Worm (Caenorhabditis elegans) whole organism, L3 larva: ENCODE results near the gene ZK632.14.

ENCODE experiments used
- R02D3.7 ChIP-seq: fragments of 150-350 bp; optimal IDR thresholded peaks from 2 replicates; lab custom pipeline; 2014; ENCODE audit warnings: missing biosample characterization, missing genetic modification characterization
- aly-2 ChIP-seq: fragments of 150-350 bp; optimal IDR thresholded peaks from 2 replicates; lab custom pipeline; 2014; ENCODE audit warnings: missing biosample characterization, missing genetic modification characterization
- ama-1 ChIP-seq: fragments of 150-350 bp; optimal IDR thresholded peaks from 2 replicates; lab custom pipeline; 2018
- ceh-16 ChIP-seq: sonication (generic microtip); optimal IDR thresholded peaks from 2 replicates; lab custom pipeline; 2017; ENCODE audit warnings: missing biosample characterization, missing genetic modification characterization
- ceh-28 ChIP-seq: fragments of 150-350 bp; optimal IDR thresholded peaks from 2 replicates; lab custom pipeline; 2014; ENCODE audit warnings: missing biosample characterization, missing genetic modification reagents, missing genetic modification characterization
- ceh-82 ChIP-seq: fragments of 150-350 bp; optimal IDR thresholded peaks from 2 replicates; lab custom pipeline; 2014; ENCODE audit warnings: missing biosample characterization, missing genetic modification characterization
- ceh-9 ChIP-seq: sonication (generic microtip); optimal IDR thresholded peaks from 2 replicates; lab custom pipeline; 2018; ENCODE audit warnings: missing biosample characterization, missing genetic modification characterization
- daf-12 ChIP-seq: fragments of 150-350 bp; optimal IDR thresholded peaks from 2 replicates; lab custom pipeline; 2014; ENCODE audit warnings: missing biosample characterization, missing genetic modification reagents, missing genetic modification characterization
- egl-27 ChIP-seq: sonication (generic microtip); optimal IDR thresholded peaks from 4 replicates; lab custom pipeline; 2017; ENCODE audit warnings: missing biosample characterization, missing genetic modification reagents, missing genetic modification characterization
- egl-5 ChIP-seq: fragments of 150-350 bp; optimal IDR thresholded peaks from 2 replicates; lab custom pipeline; 2017; ENCODE audit warnings: missing biosample characterization, missing genetic modification reagents, missing genetic modification characterization, inconsistent platforms
- elt-2 ChIP-seq: sonication (generic microtip); optimal IDR thresholded peaks from 2 replicates; lab custom pipeline; 2016; ENCODE audit warnings: missing genetic modification reagents, mild to moderate bottlenecking, missing genetic modification characterization, missing compliant biosample characterization
- elt-3 ChIP-seq, 3 experiments: fragments of 150-350 bp in 1 of 3; sonication (generic microtip) in 2 of 3; optimal IDR thresholded peaks; 2 replicates in 2 of 3; 4 replicates in 1 of 3; lab custom pipeline; 2014 to 2017; ENCODE audit warnings: missing biosample characterization in 3 of 3, missing genetic modification characterization in 3 of 3
- fkh-10 ChIP-seq: sonication (generic microtip); optimal IDR thresholded peaks from 2 replicates; lab custom pipeline; 2017; ENCODE audit warnings: missing biosample characterization, missing genetic modification reagents, missing genetic modification characterization
- fos-1 ChIP-seq: fragments of 150-350 bp; optimal IDR thresholded peaks from 2 replicates; lab custom pipeline; 2014; ENCODE audit warnings: missing biosample characterization, missing genetic modification characterization
- hmg-11 ChIP-seq: sonication (generic microtip); optimal IDR thresholded peaks from 2 replicates; lab custom pipeline; 2016; ENCODE audit warnings: missing genetic modification characterization, missing compliant biosample characterization
- jun-1 ChIP-seq: fragments of 150-350 bp; optimal IDR thresholded peaks from 2 replicates; lab custom pipeline; 2014; ENCODE audit warnings: missing biosample characterization, missing genetic modification reagents, missing genetic modification characterization
- lin-39 ChIP-seq: fragments of 150-350 bp; optimal IDR thresholded peaks from 2 replicates; lab custom pipeline; 2018; ENCODE audit warnings: missing biosample characterization, missing genetic modification reagents, missing genetic modification characterization
- lsy-12 ChIP-seq: sonication (generic microtip); optimal IDR thresholded peaks from 2 replicates; lab custom pipeline; 2016; ENCODE audit warnings: mild to moderate bottlenecking, missing genetic modification characterization, missing compliant biosample characterization
- mdl-1 ChIP-seq: fragments of 150-350 bp; optimal IDR thresholded peaks from 2 replicates; lab custom pipeline; 2014; ENCODE audit warnings: missing biosample characterization, missing genetic modification characterization
- nfya-1 ChIP-seq: sonication (generic microtip); optimal IDR thresholded peaks from 2 replicates; lab custom pipeline; 2017; ENCODE audit warnings: missing genetic modification characterization, mild to moderate bottlenecking, missing compliant biosample characterization, antibody characterized with exemption, moderate library complexity; ENCODE audit not compliant: insufficient read depth
- nhr-11 ChIP-seq: fragments of 150-350 bp; optimal IDR thresholded peaks from 2 replicates; lab custom pipeline; 2014; ENCODE audit warnings: missing biosample characterization, missing genetic modification characterization
- nhr-12 ChIP-seq: fragments of 150-350 bp; optimal IDR thresholded peaks from 2 replicates; lab custom pipeline; 2014; ENCODE audit warnings: missing biosample characterization, missing genetic modification characterization
- nhr-237 ChIP-seq: fragments of 150-350 bp; optimal IDR thresholded peaks from 2 replicates; lab custom pipeline; 2014; ENCODE audit warnings: missing biosample characterization, missing genetic modification characterization
- nhr-25 ChIP-seq: sonication (generic microtip); optimal IDR thresholded peaks from 2 replicates; lab custom pipeline; 2017; ENCODE audit warnings: missing biosample characterization, missing genetic modification characterization
- nhr-43 ChIP-seq: sonication (generic microtip); optimal IDR thresholded peaks from 2 replicates; lab custom pipeline; 2016; ENCODE audit warnings: mild to moderate bottlenecking, missing genetic modification characterization, missing compliant biosample characterization; ENCODE audit not compliant: poor library complexity, severe bottlenecking
- nhr-67 ChIP-seq: fragments of 150-350 bp; optimal IDR thresholded peaks from 2 replicates; lab custom pipeline; 2014; ENCODE audit warnings: missing biosample characterization, missing genetic modification characterization
- nhr-76 ChIP-seq: fragments of 150-350 bp; sonication (generic microtip); optimal IDR thresholded peaks from 5 replicates; lab custom pipeline; 2014; ENCODE audit warnings: missing biosample characterization, missing genetic modification characterization
- pha-4 ChIP-seq: fragments of 150-350 bp; optimal IDR thresholded peaks from 2 replicates; lab custom pipeline; 2014; ENCODE audit warnings: missing biosample characterization, missing genetic modification reagents, missing genetic modification characterization
- pqm-1 ChIP-seq: fragments of 150-350 bp; optimal IDR thresholded peaks from 2 replicates; lab custom pipeline; 2017; ENCODE audit warnings: missing biosample characterization, missing genetic modification characterization, inconsistent platforms
- skn-1 ChIP-seq: fragments of 150-350 bp; optimal IDR thresholded peaks from 2 replicates; lab custom pipeline; 2014; ENCODE audit warnings: missing biosample characterization, missing genetic modification characterization
- snpc-4 ChIP-seq: fragments of 150-350 bp; optimal IDR thresholded peaks from 2 replicates; lab custom pipeline; 2014; ENCODE audit warnings: missing biosample characterization, missing genetic modification characterization
- unc-39 ChIP-seq: sonication (generic microtip); optimal IDR thresholded peaks from 4 replicates; lab custom pipeline; 2017; ENCODE audit warnings: missing biosample characterization, missing genetic modification characterization
- unc-62 ChIP-seq: fragments of 150-350 bp; sonication (generic microtip); optimal IDR thresholded peaks from 4 replicates; lab custom pipeline; 2014; ENCODE audit warnings: missing biosample characterization, missing genetic modification reagents, missing genetic modification characterization
- zag-1 ChIP-seq: fragments of 150-350 bp; optimal IDR thresholded peaks from 2 replicates; lab custom pipeline; 2014; ENCODE audit warnings: missing biosample characterization, missing genetic modification characterization
- ztf-4 ChIP-seq: fragments of 150-350 bp; optimal IDR thresholded peaks from 2 replicates; lab custom pipeline; 2014; ENCODE audit warnings: missing biosample characterization, missing genetic modification characterization

Gene ZK632.14

DNA sequence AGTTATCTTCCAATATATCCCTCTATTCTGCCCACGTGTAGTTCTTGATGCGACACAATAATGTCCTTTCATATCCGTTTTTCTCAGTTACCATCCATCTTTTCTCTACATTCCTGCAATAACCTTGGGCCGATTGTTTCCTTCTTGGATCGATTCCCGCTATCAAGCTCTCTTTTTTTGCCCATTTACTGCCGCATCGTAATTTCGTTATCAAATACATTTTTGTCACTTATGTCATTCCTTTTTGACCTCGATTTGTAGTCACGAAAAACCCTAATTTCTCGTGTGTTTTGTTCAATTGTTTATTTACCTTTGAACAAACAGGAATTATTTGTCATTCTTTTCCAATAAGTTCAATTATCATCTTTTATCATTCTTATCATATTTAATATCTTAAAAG lies 36.7 kb downstream of the ZK632.14 start (continued):
- no peak for TF ChIP-seq fos-1 (tag; lab: Kevin White, UChicago)
- peak; percentile 75 for TF ChIP-seq pha-4

ce11 chrIII:9850877-9851276 lies 37.6 kb downstream of the ZK632.14 start:
- TF ChIP-seq elt-2 (tag; lab: Kevin White, UChicago): peak; percentile 21
- peak; percentile 49 for TF ChIP-seq pqm-1 (tag; lab: Kevin White, UChicago)
- TF ChIP-seq jun-1 (tag; lab: Kevin White, UChicago): no peak

DNA sequence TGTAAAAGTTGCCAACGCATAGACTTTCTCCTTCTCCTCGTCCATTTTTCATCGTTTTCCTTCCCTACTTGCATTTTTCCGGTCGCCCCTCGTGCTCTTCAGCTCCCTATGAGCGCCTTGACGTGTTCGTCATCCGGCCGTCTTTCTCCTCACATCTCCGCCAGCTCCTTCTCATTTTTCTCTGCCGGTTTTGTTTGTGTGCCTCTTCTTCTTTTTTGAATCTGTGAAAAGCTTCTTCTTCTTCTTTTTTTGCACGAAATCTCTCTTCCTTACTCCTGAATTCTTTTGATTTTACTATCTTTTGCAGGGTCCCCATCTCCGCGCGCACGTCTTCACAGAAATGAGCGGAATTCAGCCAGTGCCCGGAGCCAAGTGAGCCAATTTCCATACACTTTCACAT lies 38.3 kb downstream of the ZK632.14 start, which contains the start of gene K11H3.3:
K11H3.3 (plus strand) TSS at position 308 of the 400 bp plus-strand sequence.
- TF ChIP-seq nhr-12 (tag; lab: Kevin White, UChicago) (no peak), lin-39 (peak; percentile 49)

DNA sequence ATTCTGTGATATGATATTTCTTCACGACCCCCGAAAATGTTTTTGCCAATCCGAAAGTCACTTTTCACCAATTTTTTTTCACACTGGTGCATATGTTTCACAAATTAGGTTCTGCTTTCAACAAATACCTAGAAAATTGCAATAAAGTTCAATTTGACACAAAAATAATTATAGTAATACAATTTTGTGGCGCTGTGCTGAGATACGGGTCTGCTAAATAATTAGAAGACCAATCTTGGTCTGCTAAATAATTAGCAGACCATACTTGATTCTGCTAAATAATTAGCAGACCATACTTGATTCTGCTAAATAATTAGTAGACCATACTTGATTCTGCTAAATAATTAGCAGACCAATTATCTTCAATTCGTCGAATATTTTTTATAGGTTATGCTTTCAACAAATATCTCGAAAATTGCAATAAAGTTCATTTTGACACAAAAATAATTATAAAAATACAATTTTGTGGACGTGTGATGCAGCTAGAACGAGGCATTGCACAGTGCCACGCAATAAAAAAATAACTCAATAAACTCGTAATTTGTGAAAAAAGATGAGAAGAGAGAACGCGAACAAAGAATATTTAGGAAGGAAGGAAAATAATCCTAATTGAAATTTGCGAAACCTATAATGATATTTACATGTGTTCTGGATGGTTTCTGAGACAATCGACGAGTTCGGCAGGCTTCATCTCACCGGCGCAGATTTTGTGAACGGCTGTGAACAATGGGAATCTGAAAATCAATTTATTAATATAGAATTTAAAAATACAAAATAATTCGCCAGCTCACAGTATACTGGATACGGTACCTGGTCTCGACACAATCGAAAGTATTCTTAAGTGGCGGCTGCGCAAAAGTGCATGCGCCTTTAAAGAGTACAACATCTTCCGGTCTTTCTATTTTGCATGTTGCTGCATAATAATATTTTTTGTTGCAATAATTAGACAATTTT lies 40.7 kb downstream of the ZK632.14 start:
- no peak for TF ChIP-seq zag-1 (tag; lab: Kevin White, UChicago)
- no peak for TF ChIP-seq lsy-12 (tag; lab: Kevin White, UChicago)
- TF ChIP-seq elt-3 (tag; optimal IDR thresholded peaks at IDR 0.05; lab: Kevin White, UChicago): no peak
- TF ChIP-seq ztf-4: no peak
- TF ChIP-seq unc-62: no peak
- TF ChIP-seq egl-27: no peak
- no peak for TF ChIP-seq nhr-25 (tag; lab: Kevin White, UChicago)
- peak; percentile 15 for TF ChIP-seq elt-2 (tag; lab: Kevin White, UChicago)
- peak; percentile 7 for TF ChIP-seq ama-1
- TF ChIP-seq hmg-11 (tag; lab: Kevin White, UChicago): no peak
- no peak for TF ChIP-seq lin-39
- TF ChIP-seq daf-12 (tag; lab: Kevin White, UChicago): no peak
- no peak for TF ChIP-seq fos-1 (tag; lab: Kevin White, UChicago)
- TF ChIP-seq nhr-11 (tag; lab: Kevin White, UChicago): no peak
- no peak for TF ChIP-seq ceh-82 (tag; lab: Kevin White, UChicago)

- no peak for TF ChIP-seq snpc-4
- no peak for TF ChIP-seq elt-2 (tag; lab: Kevin White, UChicago)
- TF ChIP-seq daf-12 (tag; lab: Kevin White, UChicago): no peak
- TF ChIP-seq fos-1 (tag; lab: Kevin White, UChicago): no peak
- no peak for TF ChIP-seq skn-1 (tag; lab: Kevin White, UChicago)
- no peak for TF ChIP-seq unc-39
- TF ChIP-seq nhr-67 (tag; lab: Kevin White, UChicago): no peak
- no peak for TF ChIP-seq nhr-237 (tag; lab: Kevin White, UChicago)
- no peak for TF ChIP-seq pha-4
- no peak for TF ChIP-seq nhr-12 (tag; lab: Kevin White, UChicago)
- no peak for TF ChIP-seq nhr-25 (tag; lab: Kevin White, UChicago)
- TF ChIP-seq aly-2 (tag; lab: Kevin White, UChicago): no peak
- TF ChIP-seq ceh-16: no peak
- no peak for TF ChIP-seq mdl-1 (tag; lab: Kevin White, UChicago)
- TF ChIP-seq R02D3.7 (tag; lab: Kevin White, UChicago): no peak
- no peak for TF ChIP-seq ceh-28 (tag; lab: Kevin White, UChicago)
- TF ChIP-seq fkh-10 (GFP tag; lab: Kevin White, UChicago): no peak
- TF ChIP-seq, all 47 proteins: peak for 0
Measured at ce11 chrIII:9854960-9855359, 41.7 kb downstream of the ZK632.14 start.

DNA sequence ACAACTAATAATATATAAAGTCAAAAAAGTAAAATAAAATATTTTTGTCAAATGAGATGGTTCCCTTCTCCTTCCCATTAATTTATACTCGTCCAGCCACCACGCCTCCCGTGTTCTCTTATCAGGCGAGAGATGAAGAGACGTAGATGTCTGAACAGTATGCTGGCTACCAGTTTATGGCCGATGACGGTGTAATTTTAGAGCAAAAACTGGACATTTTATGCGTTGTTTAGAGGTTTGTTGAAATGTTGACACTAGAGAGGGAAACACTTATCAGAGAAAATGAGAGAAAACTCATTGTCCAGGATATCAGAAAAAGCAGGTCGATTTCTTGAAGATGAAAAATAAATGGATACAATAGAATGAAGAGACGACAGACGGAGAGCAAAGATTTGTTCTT lies 43.9 kb downstream of the ZK632.14 start:
- TF ChIP-seq lin-39 (no peak), pha-4 (peak; percentile 28), snpc-4 (no peak), nhr-76 (no peak), hmg-11 (tag; lab: Kevin White, UChicago) (no peak), elt-2 (tag; lab: Kevin White, UChicago) (peak; percentile 70), unc-39 (no peak), nhr-12 (tag; lab: Kevin White, UChicago) (no peak), nfya-1 (tag; lab: Kevin White, UChicago) (no peak), nhr-67 (tag; lab: Kevin White, UChicago) (no peak), mdl-1 (tag; lab: Kevin White, UChicago) (no peak), egl-5 (tag; lab: Kevin White, UChicago) (no peak), R02D3.7 (tag; lab: Kevin White, UChicago) (no peak), nhr-43 (tag; lab: Kevin White, UChicago) (no peak), ceh-9 (no peak)
- TF ChIP-seq, all 47 proteins: peak for 2
